Worm (Caenorhabditis elegans) whole organism, mixed stage, embryonic: Measurements from ENCODE around the gene nep-11.

ENCODE experiments used
- ceh-83 ChIP-seq: fragments of 200-800 bp; sonication (Bioruptor generic); optimal IDR thresholded peaks from 2 replicates; lab custom pipeline; 2018; ENCODE audit warnings: mild to moderate bottlenecking, missing genetic modification characterization, missing compliant biosample characterization
- lin-13 ChIP-seq: fragments of 150-350 bp; optimal IDR thresholded peaks from 2 replicates; lab custom pipeline; 2014; ENCODE audit warnings: missing biosample characterization, missing genetic modification characterization
- nhr-12 ChIP-seq: fragments of 150-350 bp; optimal IDR thresholded peaks from 2 replicates; lab custom pipeline; 2014; ENCODE audit warnings: missing biosample characterization, missing genetic modification characterization
- unc-62 ChIP-seq: fragments of 150-350 bp; optimal IDR thresholded peaks from 2 replicates; lab custom pipeline; 2014; ENCODE audit warnings: missing biosample characterization, missing genetic modification reagents, missing genetic modification characterization
- ztf-11 ChIP-seq: fragments of 150-350 bp; optimal IDR thresholded peaks from 2 replicates; lab custom pipeline; 2014; ENCODE audit warnings: missing biosample characterization, missing genetic modification characterization

DNA sequence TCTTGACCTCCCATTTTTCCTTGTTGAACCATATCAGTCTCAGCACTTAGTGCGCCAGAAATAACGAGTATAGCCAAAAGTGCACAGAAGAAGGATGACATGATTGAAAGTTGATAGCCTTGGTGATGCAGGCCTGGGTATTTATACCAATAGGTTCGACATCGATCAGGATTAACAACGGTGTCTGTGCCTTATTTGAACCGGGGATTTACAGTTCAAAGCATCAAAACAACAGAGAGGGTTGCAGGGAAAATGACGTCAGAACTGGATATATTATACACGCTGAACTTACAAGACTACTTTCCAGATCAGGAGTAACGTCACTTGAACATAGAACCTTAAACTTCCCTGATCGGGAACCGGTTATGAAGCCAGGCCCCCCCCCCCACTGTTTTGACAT lies 47.0 kb upstream of the nep-11 start, which contains the start of gene Y49F6B.12:
- TF ChIP-seq nhr-12 (tag; lab: Kevin White, UChicago) (no peak), ztf-11 (tag; lab: Kevin White, UChicago) (no peak), unc-62 (GFP tag; lab: Kevin White, UChicago) (no peak), lin-13 (tag; lab: Kevin White, UChicago) (no peak), ceh-83 (GFP tag; lab: Kevin White, UChicago) (no peak)
